Worm (Caenorhabditis elegans) whole organism, midembryonic: Measurements from ENCODE around the gene Y45F10B.13.

Experiments used
- T22C8.4 ChIP-seq: fragments of 200-800 bp; sonication (Bioruptor generic); IDR thresholded peaks from 2 replicates; pipeline ENCODE4 v1.3.6; 2022; ENCODE audit warnings: missing genetic modification characterization, missing compliant biosample characterization
- med-1 ChIP-seq: sonication (generic microtip); optimal IDR thresholded peaks from 2 replicates; lab custom pipeline; 2017; ENCODE audit warnings: missing genetic modification characterization, mild to moderate bottlenecking, missing compliant biosample characterization, antibody characterized with exemption, missing genetic modification reagents; ENCODE audit not compliant: insufficient read depth
- tab-1 ChIP-seq: fragments of 200-800 bp; sonication (Bioruptor generic); IDR thresholded peaks from 2 replicates; pipeline ENCODE4 v1.3.6; 2022; ENCODE audit warnings: missing genetic modification characterization, missing compliant biosample characterization
- ztf-29 ChIP-seq: fragments of 200-800 bp; sonication (Bioruptor generic); IDR thresholded peaks from 2 replicates; pipeline ENCODE4 v1.3.6; 2022; ENCODE audit warnings: missing genetic modification reagents, missing genetic modification characterization, missing compliant biosample characterization

DNA sequence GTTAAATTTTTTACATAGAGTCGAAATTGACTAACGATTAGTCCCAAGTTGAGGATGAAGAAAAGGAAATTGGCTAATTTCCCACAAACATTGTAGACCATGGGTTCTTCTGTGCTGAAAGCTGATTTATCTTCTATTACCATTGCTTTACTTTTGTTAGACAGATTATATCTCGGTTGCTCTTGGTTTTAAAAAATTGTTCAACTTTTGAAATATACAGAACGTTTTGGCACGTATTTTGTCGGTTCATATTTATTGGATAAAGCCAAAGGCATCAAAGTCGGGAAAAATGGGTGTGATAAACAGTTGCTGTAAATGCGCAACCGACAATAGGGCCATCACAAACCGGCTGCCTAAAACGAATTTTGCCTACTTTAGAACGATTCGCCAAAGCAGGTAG is 30.1 kb upstream of the Y45F10B.13 start, which contains the start of gene tsp-5:
- TF ChIP-seq med-1 (GFP tag; lab: Kevin White, UChicago) (no peak), tab-1 (GFP tag; lab: Robert Waterston, UW) (no peak), T22C8.4 (GFP tag; lab: Robert Waterston, UW) (no peak), ztf-29 (GFP tag; lab: Robert Waterston, UW) (no peak)
